Fruit fly (Drosophila melanogaster) whole organism, embryonic: ENCODE data around the gene CG1103.

ENCODE experiments used
- Atf3 ChIP-seq: fragments of 200-800 bp; sonication (Bioruptor generic); optimal IDR thresholded peaks from 3 replicates; lab custom pipeline; 2016; ENCODE audit warnings: missing biosample characterization, missing genetic modification characterization
- Bdp1 ChIP-seq: fragments of 200-800 bp; sonication (Bioruptor generic); optimal IDR thresholded peaks from 3 replicates; lab custom pipeline; 2016; ENCODE audit warnings: missing biosample characterization, missing genetic modification characterization
- CG11456 ChIP-seq: fragments of 200-800 bp; sonication (Bioruptor generic); IDR thresholded peaks from 3 replicates; pipeline ENCODE4 v1.3.6; 2022; ENCODE audit warnings: missing biosample characterization, missing genetic modification characterization
- CG12104 ChIP-seq: fragments of 200-800 bp; sonication (Bioruptor generic); optimal IDR thresholded peaks from 3 replicates; lab custom pipeline; 2016; ENCODE audit warnings: missing biosample characterization, missing genetic modification characterization
- CG12236 ChIP-seq: fragments of 200-800 bp; sonication (Bioruptor generic); optimal IDR thresholded peaks from 2 replicates; lab custom pipeline; 2016; ENCODE audit warnings: missing biosample characterization, missing genetic modification characterization
- CG13287 ChIP-seq: fragments of 200-800 bp; sonication (Bioruptor generic); IDR thresholded peaks from 2 replicates; pipeline ENCODE4 v1.3.6; 2022; ENCODE audit warnings: missing biosample characterization, missing genetic modification characterization; ENCODE audit not compliant: partially characterized antibody
- CG15073 ChIP-seq: fragments of 200-800 bp; sonication (Bioruptor generic); optimal IDR thresholded peaks from 2 replicates; lab custom pipeline; 2016; ENCODE audit warnings: missing biosample characterization, missing genetic modification characterization
- CG15479 ChIP-seq: fragments of 200-800 bp; sonication (Bioruptor generic); optimal IDR thresholded peaks from 3 replicates; lab custom pipeline; 2019; ENCODE audit warnings: missing biosample characterization, mild to moderate bottlenecking, missing genetic modification characterization, moderate library complexity
- CG17361 ChIP-seq: fragments of 200-800 bp; sonication (Bioruptor generic); IDR thresholded peaks from 3 replicates; pipeline ENCODE4 v1.3.6; 2022; ENCODE audit warnings: missing biosample characterization, missing genetic modification characterization
- CG2875 ChIP-seq: fragments of 200-800 bp; sonication (Bioruptor generic); optimal IDR thresholded peaks from 2 replicates; lab custom pipeline; 2017; ENCODE audit warnings: missing biosample characterization, mild to moderate bottlenecking, missing genetic modification characterization, missing genetic modification reagents
- CG3065 ChIP-seq: fragments of 200-800 bp; sonication (Bioruptor generic); optimal IDR thresholded peaks from 2 replicates; lab custom pipeline; 2016; ENCODE audit warnings: missing biosample characterization, missing genetic modification characterization
- CG31388 ChIP-seq: fragments of 200-800 bp; sonication (Bioruptor generic); optimal IDR thresholded peaks from 2 replicates; lab custom pipeline; 2016; ENCODE audit warnings: missing biosample characterization, missing genetic modification characterization
- CG32767 ChIP-seq: fragments of 200-800 bp; sonication (Bioruptor generic); IDR thresholded peaks from 2 replicates; pipeline ENCODE4 v1.3.6; 2022; ENCODE audit warnings: missing biosample characterization, missing genetic modification characterization
- CG3726 ChIP-seq: fragments of 200-800 bp; sonication (Bioruptor generic); IDR thresholded peaks from 3 replicates; pipeline ENCODE4, ENCODE4 v1.3.6; 2022; ENCODE audit warnings: missing biosample characterization, missing genetic modification characterization
- CG4424 ChIP-seq: fragments of 200-800 bp; sonication (Bioruptor generic); optimal IDR thresholded peaks from 3 replicates; lab custom pipeline; 2016; ENCODE audit warnings: missing biosample characterization, missing genetic modification characterization
- CG7786 ChIP-seq: fragments of 200-800 bp; sonication (Bioruptor generic); optimal IDR thresholded peaks from 2 replicates; lab custom pipeline; 2016; ENCODE audit warnings: missing biosample characterization, missing genetic modification characterization
- CG8290 ChIP-seq, 3 experiments: fragments of 200-800 bp; sonication (Bioruptor generic); optimal IDR thresholded peaks; 2 replicates each; lab custom pipeline; 2016 to 2019; ENCODE audit warnings: missing biosample characterization in 3 of 3, missing genetic modification characterization in 3 of 3, mild to moderate bottlenecking in 2 of 3, moderate library complexity in 1 of 3
- CG8388 ChIP-seq: fragments of 200-800 bp; sonication (Bioruptor generic); optimal IDR thresholded peaks from 2 replicates; lab custom pipeline; 2019; ENCODE audit warnings: missing biosample characterization, mild to moderate bottlenecking, missing genetic modification characterization, moderate library complexity
- CG9609 ChIP-seq: fragments of 200-800 bp; sonication (Bioruptor generic); optimal IDR thresholded peaks from 3 replicates; lab custom pipeline; 2016; ENCODE audit warnings: missing biosample characterization, missing genetic modification characterization
- CG9876 ChIP-seq: fragments of 200-800 bp; sonication (Bioruptor generic); optimal IDR thresholded peaks from 2 replicates; lab custom pipeline; 2016; ENCODE audit warnings: missing biosample characterization, missing genetic modification characterization
- D ChIP-seq, 2 experiments: fragments of 200-800 bp in 1 of 2; fragments of >200 bp in 1 of 2; sonication (Bioruptor generic) in 1 of 2; optimal IDR thresholded peaks; 2 replicates in 1 of 2; 3 replicates in 1 of 2; lab custom pipeline; 2017; ENCODE audit warnings: mild to moderate bottlenecking in 1 of 2, missing biosample characterization in 1 of 2, missing genetic modification characterization in 1 of 2, missing genetic modification reagents in 1 of 2
- D19A ChIP-seq: fragments of 200-800 bp; optimal IDR thresholded peaks from 3 replicates; lab custom pipeline; 2019; ENCODE audit warnings: missing biosample characterization, mild to moderate bottlenecking, missing genetic modification characterization, moderate library complexity
- Dfd ChIP-seq, 2 experiments: fragments of >200 bp; optimal IDR thresholded peaks; 2 replicates each; lab custom pipeline; 2017; ENCODE audit warnings: missing biosample characterization in 2 of 2, missing genetic modification characterization in 2 of 2
- Dip3 ChIP-seq: fragments of 200-800 bp; sonication (Bioruptor generic); optimal IDR thresholded peaks from 3 replicates; lab custom pipeline; 2016; ENCODE audit warnings: missing biosample characterization, missing genetic modification characterization
- HmgD ChIP-seq: fragments of 200-800 bp; sonication (Bioruptor generic); optimal IDR thresholded peaks from 3 replicates; lab custom pipeline; 2016; ENCODE audit warnings: missing biosample characterization, missing genetic modification characterization
- Hmr ChIP-seq: fragments of 200-800 bp; sonication (Bioruptor generic); optimal IDR thresholded peaks from 3 replicates; lab custom pipeline; 2017; ENCODE audit warnings: mild to moderate bottlenecking, missing biosample characterization, missing genetic modification reagents, missing genetic modification characterization
- Max ChIP-seq: fragments of 200-800 bp; sonication (Bioruptor generic); optimal IDR thresholded peaks from 2 replicates; lab custom pipeline; 2016; ENCODE audit warnings: missing biosample characterization, mild to moderate bottlenecking, missing genetic modification characterization
- Scr ChIP-seq: fragments of 200-800 bp; sonication (Bioruptor generic); IDR thresholded peaks from 2 replicates; pipeline ENCODE4 v1.3.6; 2022; ENCODE audit warnings: missing biosample characterization, missing genetic modification characterization; ENCODE audit not compliant: partially characterized antibody
- Xbp1 ChIP-seq: fragments of 200-800 bp; sonication (Bioruptor generic); optimal IDR thresholded peaks from 3 replicates; lab custom pipeline; 2016; ENCODE audit warnings: missing biosample characterization, mild to moderate bottlenecking, missing genetic modification characterization
- Xrp1 ChIP-seq: fragments of 200-800 bp; sonication (Bioruptor generic); IDR thresholded peaks from 2 replicates; pipeline ENCODE4 v1.3.6; 2022; ENCODE audit warnings: missing biosample characterization, missing genetic modification characterization
- ap ChIP-seq: fragments of 200-800 bp; sonication (Bioruptor generic); IDR thresholded peaks from 2 replicates; pipeline ENCODE4 v1.3.6; 2022; ENCODE audit warnings: missing biosample characterization, missing genetic modification characterization
- bigmax ChIP-seq: fragments of 200-800 bp; sonication (Bioruptor generic); optimal IDR thresholded peaks from 2 replicates; lab custom pipeline; 2018; ENCODE audit warnings: missing biosample characterization, mild to moderate bottlenecking, missing genetic modification characterization
- btn ChIP-seq: fragments of 200-800 bp; sonication (Bioruptor generic); optimal IDR thresholded peaks from 2 replicates; lab custom pipeline; 2016; ENCODE audit warnings: missing biosample characterization, missing genetic modification characterization
- crc ChIP-seq: fragments of 200-800 bp; sonication (Bioruptor generic); optimal IDR thresholded peaks from 2 replicates; lab custom pipeline; 2016; ENCODE audit warnings: missing biosample characterization, missing genetic modification characterization
- dpn ChIP-seq, 2 experiments: fragments of 200-800 bp; sonication (Bioruptor generic); optimal IDR thresholded peaks; 3 replicates each; lab custom pipeline; 2016; ENCODE audit warnings: missing biosample characterization in 2 of 2, missing genetic modification characterization in 2 of 2
- dysf ChIP-seq: fragments of 200-800 bp; sonication (Bioruptor generic); IDR thresholded peaks from 3 replicates; pipeline ENCODE4 v1.3.6; 2022; ENCODE audit warnings: missing biosample characterization, missing genetic modification characterization
- eyg ChIP-seq: fragments of 200-800 bp; sonication (Bioruptor generic); optimal IDR thresholded peaks from 3 replicates; lab custom pipeline; 2016; ENCODE audit warnings: missing biosample characterization, missing genetic modification characterization
- ftz-f1 ChIP-seq: fragments of 200-800 bp; sonication (Bioruptor generic); optimal IDR thresholded peaks from 2 replicates; lab custom pipeline; 2016; ENCODE audit warnings: missing biosample characterization, missing genetic modification characterization
- her ChIP-seq: fragments of 200-800 bp; sonication (Bioruptor generic); optimal IDR thresholded peaks from 2 replicates; lab custom pipeline; 2016; ENCODE audit warnings: missing biosample characterization, missing genetic modification characterization
- ind ChIP-seq: fragments of 200-800 bp; sonication (Bioruptor generic); optimal IDR thresholded peaks from 3 replicates; lab custom pipeline; 2016; ENCODE audit warnings: missing biosample characterization, missing genetic modification characterization
- insv ChIP-seq, 2 experiments: fragments of 200-800 bp; sonication (Bioruptor generic); optimal IDR thresholded peaks; 3 replicates each; lab custom pipeline; 2016 to 2018; ENCODE audit warnings: missing biosample characterization in 2 of 2, missing genetic modification characterization in 2 of 2
- mam ChIP-seq: fragments of 200-800 bp; sonication (Bioruptor generic); optimal IDR thresholded peaks from 3 replicates; lab custom pipeline; 2016; ENCODE audit warnings: missing biosample characterization, missing genetic modification characterization
- onecut ChIP-seq: fragments of 200-800 bp; sonication (Bioruptor generic); IDR thresholded peaks from 2 replicates; pipeline ENCODE4 v1.3.6; 2022; ENCODE audit warnings: missing biosample characterization, missing genetic modification characterization
- peb ChIP-seq: fragments of 200-800 bp; sonication (Bioruptor generic); IDR thresholded peaks from 2 replicates; pipeline ENCODE4 v1.3.6; 2022; ENCODE audit warnings: missing biosample characterization, missing genetic modification characterization
- prd ChIP-seq, 3 experiments: fragments of >200 bp in 2 of 3; fragments of 200-800 bp in 1 of 3; sonication (Bioruptor generic) in 1 of 3; optimal IDR thresholded peaks in 2 of 3; IDR thresholded peaks in 1 of 3; 2 replicates in 2 of 3; 3 replicates in 1 of 3; pipeline versions ENCODE4 v1.3.6 to Lab custom; 2017 to 2022; ENCODE audit warnings: missing biosample characterization in 1 of 3, missing genetic modification characterization in 1 of 3
- rib ChIP-seq: fragments of 200-800 bp; sonication (Bioruptor generic); IDR thresholded peaks from 2 replicates; pipeline ENCODE4 v1.3.6; 2022; ENCODE audit warnings: missing biosample characterization, missing genetic modification characterization
- sens ChIP-seq: fragments of 200-800 bp; sonication (Bioruptor generic); peaks from one replicate; lab custom pipeline; 2016; ENCODE audit warnings: missing biosample characterization, missing genetic modification characterization
- tll ChIP-seq, 2 experiments: fragments of 200-800 bp in 1 of 2; fragments of >200 bp in 1 of 2; sonication (Bioruptor generic) in 1 of 2; optimal IDR thresholded peaks; 2 replicates each; lab custom pipeline; 2017 to 2019; ENCODE audit warnings: missing biosample characterization in 2 of 2, missing genetic modification characterization in 2 of 2, mild to moderate bottlenecking in 1 of 2, moderate library complexity in 1 of 2
- zen2 ChIP-seq: fragments of 200-800 bp; sonication (Bioruptor generic); IDR thresholded peaks from 3 replicates; pipeline ENCODE4 v1.3.6; 2022; ENCODE audit warnings: missing biosample characterization, missing genetic modification characterization; ENCODE audit not compliant: partially characterized antibody

The CG1103 gene

DNA sequence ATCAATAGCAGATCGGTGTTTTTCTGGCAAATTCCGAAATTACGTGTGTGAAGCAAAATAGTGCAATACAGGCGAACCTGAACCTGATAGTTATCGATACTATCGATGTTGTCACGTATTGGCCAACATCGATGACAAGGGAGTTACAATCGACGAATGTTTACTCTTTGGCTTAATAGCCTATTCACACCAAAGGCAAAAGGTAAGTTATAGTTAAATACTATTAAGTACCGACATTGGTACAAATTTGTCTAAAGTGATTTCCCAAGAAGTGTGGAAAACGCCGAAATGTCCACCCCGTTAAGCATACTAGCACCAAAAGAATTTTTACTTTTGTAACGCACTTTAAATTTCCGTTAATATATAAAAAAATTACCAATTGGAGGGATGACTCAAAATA lies 3.6 kb upstream of the CG1103 start, which contains the start of gene CG9776 (continued):
- peak; percentile 84 for TF ChIP-seq CG8290 (GFP tag; optimal IDR thresholded peaks at IDR 0.05; lab: Kevin White, UChicago)
- peak; percentile 67 to 93 for TF ChIP-seq CG8290 (tag; optimal IDR thresholded peaks at IDR 0.05; lab: Kevin White, UChicago)
- peak; percentile 64 for TF ChIP-seq Max (GFP tag; lab: Kevin White, UChicago)
- peak; percentile 74 for TF ChIP-seq dysf
- 0 out of 2 replicates have a peak, but pooled peaks have one; percentile 6 for TF ChIP-seq ap
- TF ChIP-seq CG15479 (GFP tag; lab: Kevin White, UChicago): peak; percentile 44
- TF ChIP-seq CG4424 (GFP tag; lab: Kevin White, UChicago): peak; percentile 51
- TF ChIP-seq CG31388: no peak
- peak; percentile 53; the same call in 1 of the 2 replicates for TF ChIP-seq rib (GFP tag; lab: Robert Waterston, UW)
- TF ChIP-seq ftz-f1: peak; percentile 54
- TF ChIP-seq onecut: peak; percentile 33; the same call in 1 of the 2 replicates
- TF ChIP-seq CG17361: no peak; the same call in 1 of the 3 replicates
- TF ChIP-seq eyg (GFP tag; lab: Kevin White, UChicago): peak; percentile 41
- TF ChIP-seq CG12236: no peak
- peak; percentile 58 for TF ChIP-seq CG7786 (GFP tag; lab: Kevin White, UChicago)
- TF ChIP-seq CG8388 (GFP tag; lab: Kevin White, UChicago): no peak
- TF ChIP-seq Hmr (GFP tag; lab: Kevin White, UChicago): no peak
- peak; percentile 57 for TF ChIP-seq Dip3
- TF ChIP-seq tll (GFP tag; optimal IDR thresholded peaks at IDR 0.05; lab: Kevin White, UChicago): peak in 1 of 2 experiments; percentile 28
- peak; percentile 5 for TF ChIP-seq CG15073 (GFP tag; lab: Kevin White, UChicago)
- no peak for TF ChIP-seq CG3726 (GFP tag; lab: Robert Waterston, UW)
- peak; percentile 98 for TF ChIP-seq zen2 (GFP tag; lab: Robert Waterston, UW)
- peak in 1 of 2 experiments; percentile 7 for TF ChIP-seq insv (GFP tag; optimal IDR thresholded peaks at IDR 0.05; lab: Kevin White, UChicago)
- peak; percentile 16 for TF ChIP-seq CG9876 (GFP tag; lab: Kevin White, UChicago)
- TF ChIP-seq dpn (GFP tag; optimal IDR thresholded peaks at IDR 0.05; lab: Kevin White, UChicago): peak; percentile 66 to 75
- no peak for TF ChIP-seq prd (optimal IDR thresholded peaks at IDR 0.05; lab: Kevin White, UChicago)
- peak; percentile 54; the same call in 2 of the 3 replicates for TF ChIP-seq prd (GFP tag; IDR thresholded peaks at IDR 0.05; lab: Robert Waterston, UW)
- TF ChIP-seq ind (GFP tag; lab: Kevin White, UChicago): peak; percentile 52
- no peak for TF ChIP-seq btn (GFP tag; lab: Kevin White, UChicago)
- TF ChIP-seq Xrp1 (GFP tag; lab: Robert Waterston, UW): peak; percentile 70
- peak; percentile 31 for TF ChIP-seq crc (GFP tag; lab: Kevin White, UChicago)
- TF ChIP-seq mam (GFP tag; lab: Kevin White, UChicago): peak; percentile 75
- TF ChIP-seq Scr (GFP tag; lab: Robert Waterston, UW): peak; percentile 97
- peak; percentile 78 for TF ChIP-seq Xbp1 (GFP tag; lab: Kevin White, UChicago)
- TF ChIP-seq CG13287 (GFP tag; lab: Robert Waterston, UW): peak; percentile 98
- peak; percentile 29 for TF ChIP-seq bigmax (GFP tag; lab: Kevin White, UChicago)
- TF ChIP-seq CG2875 (GFP tag; lab: Kevin White, UChicago): no peak
- no peak for TF ChIP-seq peb
- peak; percentile 50 for TF ChIP-seq her (GFP tag; lab: Kevin White, UChicago)
- no peak for TF ChIP-seq D (optimal IDR thresholded peaks at IDR 0.05; lab: Kevin White, UChicago)
- TF ChIP-seq D (GFP tag; optimal IDR thresholded peaks at IDR 0.05; lab: Kevin White, UChicago): peak; percentile 20
- peak in 1 of 2 experiments; percentile 70 for TF ChIP-seq Dfd (GFP tag; optimal IDR thresholded peaks at IDR 0.05; lab: Kevin White, UChicago)
- peak; percentile 91 for TF ChIP-seq sens (GFP tag; lab: Kevin White, UChicago)
- peak; percentile 85 for TF ChIP-seq HmgD (GFP tag; lab: Kevin White, UChicago)
- TF ChIP-seq Bdp1 (GFP tag; lab: Kevin White, UChicago): peak; percentile 42
- peak; percentile 85 for TF ChIP-seq D19A
- peak; percentile 60 for TF ChIP-seq Atf3 (GFP tag; lab: Kevin White, UChicago)
- TF ChIP-seq CG9609 (GFP tag; lab: Kevin White, UChicago): peak; percentile 65
- peak; percentile 46 for TF ChIP-seq CG12104 (GFP tag; lab: Kevin White, UChicago)
- no peak for TF ChIP-seq CG32767 (GFP tag; lab: Robert Waterston, UW)
- TF ChIP-seq CG11456 (GFP tag; lab: Robert Waterston, UW): peak; percentile 77; the same call in 2 of the 3 replicates
- peak; percentile 39 for TF ChIP-seq CG3065 (GFP tag; lab: Kevin White, UChicago)
